Fruit fly (Drosophila melanogaster) whole organism, embryonic: ENCODE data around the gene lili.

ENCODE experiments used
- CG10366 ChIP-seq: fragments of 200-800 bp; sonication (Bioruptor generic); IDR thresholded peaks from 2 replicates; pipeline ENCODE4 v1.3.6; 2022; ENCODE audit warnings: missing biosample characterization, missing genetic modification characterization
- CG10462 ChIP-seq: fragments of 200-800 bp; sonication (Bioruptor generic); optimal IDR thresholded peaks from 2 replicates; lab custom pipeline; 2016; ENCODE audit warnings: missing biosample characterization, missing genetic modification characterization
- CG10543 ChIP-seq: fragments of 200-800 bp; sonication (Bioruptor generic); optimal IDR thresholded peaks from 3 replicates; lab custom pipeline; 2017; ENCODE audit warnings: missing biosample characterization, mild to moderate bottlenecking, missing genetic modification characterization, moderate library complexity
- CG10654 ChIP-seq: fragments of 200-800 bp; sonication (Bioruptor generic); optimal IDR thresholded peaks from 2 replicates; lab custom pipeline; 2016; ENCODE audit warnings: missing biosample characterization, missing genetic modification characterization
- CG11085 ChIP-seq: fragments of 200-800 bp; sonication (Bioruptor generic); IDR thresholded peaks from 2 replicates; pipeline ENCODE4 v1.3.6; 2022; ENCODE audit warnings: missing biosample characterization, missing genetic modification characterization
- CG1233 ChIP-seq: fragments of 200-800 bp; sonication (Bioruptor generic); optimal IDR thresholded peaks from 4 replicates; lab custom pipeline; 2018; ENCODE audit warnings: missing biosample characterization, mild to moderate bottlenecking, missing genetic modification characterization
- CG12942 ChIP-seq: fragments of 200-800 bp; sonication (Bioruptor generic); optimal IDR thresholded peaks from 3 replicates; lab custom pipeline; 2016; ENCODE audit warnings: missing biosample characterization, missing genetic modification characterization
- CG15514 ChIP-seq: fragments of 200-800 bp; sonication (Bioruptor generic); optimal IDR thresholded peaks from 3 replicates; lab custom pipeline; 2017; ENCODE audit warnings: missing biosample characterization, missing genetic modification characterization, mild to moderate bottlenecking, moderate library complexity, missing genetic modification reagents
- CG1602 ChIP-seq: fragments of 200-800 bp; sonication (Bioruptor generic); optimal IDR thresholded peaks from 3 replicates; lab custom pipeline; 2016; ENCODE audit warnings: missing biosample characterization, missing genetic modification characterization
- CG18011 ChIP-seq: fragments of 200-800 bp; sonication (Bioruptor generic); optimal IDR thresholded peaks from 2 replicates; lab custom pipeline; 2017; ENCODE audit warnings: missing biosample characterization, missing genetic modification characterization, mild to moderate bottlenecking, moderate library complexity, missing genotype
- CG18619 ChIP-seq: fragments of 200-800 bp; sonication (Bioruptor generic); optimal IDR thresholded peaks from 3 replicates; lab custom pipeline; 2017; ENCODE audit warnings: missing biosample characterization, mild to moderate bottlenecking, missing genetic modification characterization
- CG2116 ChIP-seq: fragments of 200-800 bp; sonication (Bioruptor generic); optimal IDR thresholded peaks from 3 replicates; lab custom pipeline; 2018; ENCODE audit warnings: missing biosample characterization, mild to moderate bottlenecking, missing genetic modification characterization
- CG30020 ChIP-seq: fragments of 200-800 bp; optimal IDR thresholded peaks from 2 replicates; lab custom pipeline; 2019; ENCODE audit warnings: missing biosample characterization, mild to moderate bottlenecking, missing genetic modification characterization, moderate library complexity
- CG32532 ChIP-seq: fragments of 200-800 bp; sonication (Bioruptor generic); IDR thresholded peaks from 2 replicates; pipeline ENCODE4 v1.3.6; 2022; ENCODE audit warnings: missing biosample characterization, missing genetic modification characterization
- CG33213 ChIP-seq: fragments of 200-800 bp; sonication (Bioruptor generic); optimal IDR thresholded peaks from 3 replicates; lab custom pipeline; 2016; ENCODE audit warnings: missing biosample characterization, missing genetic modification characterization
- CG3726 ChIP-seq: fragments of 200-800 bp; sonication (Bioruptor generic); IDR thresholded peaks from 3 replicates; pipeline ENCODE4, ENCODE4 v1.3.6; 2022; ENCODE audit warnings: missing biosample characterization, missing genetic modification characterization
- CG3847 ChIP-seq: fragments of 200-800 bp; sonication (Bioruptor generic); IDR thresholded peaks from 2 replicates; pipeline ENCODE4 v1.3.6; 2022; ENCODE audit warnings: missing biosample characterization, missing genetic modification characterization
- CG4282 ChIP-seq: fragments of 200-800 bp; sonication (Bioruptor generic); optimal IDR thresholded peaks from 2 replicates; lab custom pipeline; 2016; ENCODE audit warnings: missing biosample characterization, missing genetic modification characterization
- CG5180 ChIP-seq: fragments of 200-800 bp; sonication (Bioruptor generic); optimal IDR thresholded peaks from 3 replicates; lab custom pipeline; 2017; ENCODE audit warnings: missing biosample characterization, missing genetic modification characterization, mild to moderate bottlenecking, moderate library complexity, missing genetic modification reagents
- CG5245 ChIP-seq: fragments of 200-800 bp; sonication (Bioruptor generic); optimal IDR thresholded peaks from 3 replicates; lab custom pipeline; 2016; ENCODE audit warnings: missing biosample characterization, missing genetic modification characterization
- CG7928 ChIP-seq: fragments of 200-800 bp; sonication (Bioruptor generic); optimal IDR thresholded peaks from 2 replicates; lab custom pipeline; 2017; ENCODE audit warnings: missing biosample characterization, mild to moderate bottlenecking, missing genetic modification characterization
- CHES-1-like ChIP-seq: fragments of 200-800 bp; sonication (Bioruptor generic); optimal IDR thresholded peaks from 2 replicates; lab custom pipeline; 2016; ENCODE audit warnings: missing biosample characterization, missing genetic modification characterization
- Dip2 ChIP-seq: fragments of 200-800 bp; sonication (Bioruptor generic); IDR thresholded peaks from 2 replicates; pipeline ENCODE4 v1.3.6; 2022; ENCODE audit warnings: missing biosample characterization, missing genetic modification characterization
- MESR4 ChIP-seq: fragments of 200-800 bp; sonication (Bioruptor generic); optimal IDR thresholded peaks from 2 replicates; lab custom pipeline; 2018; ENCODE audit warnings: missing biosample characterization, mild to moderate bottlenecking, missing genetic modification characterization, moderate library complexity
- Mes4 ChIP-seq: fragments of 200-800 bp; sonication (Bioruptor generic); optimal IDR thresholded peaks from 2 replicates; lab custom pipeline; 2016; ENCODE audit warnings: missing biosample characterization, missing genetic modification characterization
- Myb ChIP-seq: fragments of 200-800 bp; sonication (Bioruptor generic); optimal IDR thresholded peaks from 2 replicates; lab custom pipeline; 2016; ENCODE audit warnings: missing biosample characterization, missing genetic modification characterization
- Six4 ChIP-seq: fragments of 200-800 bp; sonication (Bioruptor generic); optimal IDR thresholded peaks from 2 replicates; lab custom pipeline; 2016; ENCODE audit warnings: missing biosample characterization, missing genetic modification characterization
- Tbp ChIP-seq: fragments of >200 bp; optimal IDR thresholded peaks from 2 replicates; lab custom pipeline; 2018; ENCODE audit warnings: missing biosample characterization, missing genetic modification characterization
- YL-1 ChIP-seq: fragments of 200-800 bp; sonication (Bioruptor generic); optimal IDR thresholded peaks from 3 replicates; lab custom pipeline; 2017; ENCODE audit warnings: missing biosample characterization, mild to moderate bottlenecking, missing genetic modification characterization
- bbx ChIP-seq: fragments of 200-800 bp; sonication (Bioruptor generic); IDR thresholded peaks from 2 replicates; pipeline ENCODE4 v1.3.6; 2022; ENCODE audit warnings: missing biosample characterization, missing genetic modification characterization; ENCODE audit not compliant: partially characterized antibody
- cad ChIP-seq: fragments of >200 bp; optimal IDR thresholded peaks from 2 replicates; lab custom pipeline; 2017; ENCODE audit warnings: missing biosample characterization, missing genetic modification characterization
- crol ChIP-seq: fragments of 200-800 bp; sonication (Bioruptor generic); IDR thresholded peaks from 2 replicates; pipeline ENCODE4 v1.3.6; 2022; ENCODE audit warnings: missing biosample characterization, missing genetic modification characterization
- crp ChIP-seq, 2 experiments: fragments of 200-800 bp; sonication (Bioruptor generic); optimal IDR thresholded peaks; 2 replicates in 1 of 2; 3 replicates in 1 of 2; lab custom pipeline; 2017; ENCODE audit warnings: missing biosample characterization in 2 of 2, missing genetic modification characterization in 2 of 2, mild to moderate bottlenecking in 1 of 2, moderate library complexity in 1 of 2
- ewg ChIP-seq: fragments of 200-800 bp; sonication (Bioruptor generic); optimal IDR thresholded peaks from 3 replicates; lab custom pipeline; 2017; ENCODE audit warnings: mild to moderate bottlenecking, missing biosample characterization, missing genetic modification reagents, missing genetic modification characterization
- lbe ChIP-seq: fragments of 200-800 bp; sonication (Bioruptor generic); optimal IDR thresholded peaks from 2 replicates; lab custom pipeline; 2016; ENCODE audit warnings: missing biosample characterization, mild to moderate bottlenecking, missing genetic modification characterization
- lola ChIP-seq, 3 experiments: fragments of >200 bp in 2 of 3; fragments of 200-800 bp in 1 of 3; sonication (Bioruptor generic) in 1 of 3; optimal IDR thresholded peaks; 2 replicates each; lab custom pipeline; 2017 to 2019; ENCODE audit warnings: missing biosample characterization in 3 of 3, missing genetic modification characterization in 3 of 3, mild to moderate bottlenecking in 1 of 3, moderate library complexity in 1 of 3
- nmo ChIP-seq: fragments of 200-800 bp; sonication (Bioruptor generic); optimal IDR thresholded peaks from 2 replicates; lab custom pipeline; 2018; ENCODE audit warnings: missing biosample characterization, mild to moderate bottlenecking, missing genetic modification characterization, moderate library complexity
- org-1 ChIP-seq: fragments of 200-800 bp; sonication (Bioruptor generic); optimal IDR thresholded peaks from 2 replicates; lab custom pipeline; 2017; ENCODE audit warnings: missing biosample characterization, missing genetic modification characterization
- otp ChIP-seq: fragments of 200-800 bp; sonication (Bioruptor generic); IDR thresholded peaks from 3 replicates; pipeline ENCODE4, ENCODE4 v1.3.6; 2022; ENCODE audit warnings: missing biosample characterization, missing genetic modification characterization
- ro ChIP-seq: fragments of 200-800 bp; sonication (Bioruptor generic); IDR thresholded peaks from 2 replicates; pipeline ENCODE4 v1.3.6; 2022; ENCODE audit warnings: missing biosample characterization, missing genetic modification characterization
- slp2 ChIP-seq: fragments of 200-800 bp; sonication (Bioruptor generic); optimal IDR thresholded peaks from 2 replicates; lab custom pipeline; 2016; ENCODE audit warnings: missing biosample characterization, missing genetic modification characterization
- sqz ChIP-seq: fragments of 200-800 bp; sonication (Bioruptor generic); optimal IDR thresholded peaks from 3 replicates; lab custom pipeline; 2018; ENCODE audit warnings: missing biosample characterization, mild to moderate bottlenecking, missing genetic modification characterization
- ssp ChIP-seq: fragments of 200-800 bp; sonication (Bioruptor generic); IDR thresholded peaks from 2 replicates; pipeline ENCODE4 v1.3.6; 2022; ENCODE audit warnings: missing biosample characterization, missing genetic modification characterization
- tll ChIP-seq, 2 experiments: fragments of 200-800 bp in 1 of 2; fragments of >200 bp in 1 of 2; sonication (Bioruptor generic) in 1 of 2; optimal IDR thresholded peaks; 2 replicates each; lab custom pipeline; 2017 to 2019; ENCODE audit warnings: missing biosample characterization in 2 of 2, missing genetic modification characterization in 2 of 2, mild to moderate bottlenecking in 1 of 2, moderate library complexity in 1 of 2
- ttk ChIP-seq: fragments of 200-800 bp; sonication (Bioruptor generic); IDR thresholded peaks from 2 replicates; pipeline ENCODE4 v2.1.2; 2022; ENCODE audit warnings: missing biosample characterization, missing genetic modification characterization
- usp ChIP-seq: fragments of >200 bp; optimal IDR thresholded peaks from 2 replicates; lab custom pipeline; 2017; ENCODE audit warnings: missing biosample characterization, missing genetic modification characterization
- vfl ChIP-seq: fragments of 200-800 bp; sonication (Bioruptor generic); optimal IDR thresholded peaks from 2 replicates; lab custom pipeline; 2016; ENCODE audit warnings: missing biosample characterization, missing genetic modification characterization
- vnd ChIP-seq: fragments of 200-800 bp; sonication (Bioruptor generic); IDR thresholded peaks from 3 replicates; pipeline ENCODE4 v1.3.6; 2022; ENCODE audit warnings: missing biosample characterization, missing genetic modification characterization; ENCODE audit not compliant: partially characterized antibody
- wor ChIP-seq: fragments of 200-800 bp; sonication (Bioruptor generic); IDR thresholded peaks from 2 replicates; pipeline ENCODE4 v1.3.6; 2022; ENCODE audit warnings: missing biosample characterization, missing genetic modification characterization

The lili gene

dm6 chr3R:24813637-24814301, at the start of gene lili, which contains the start of gene CG34150 (continued):
- peak; percentile 89 for TF ChIP-seq CG2116 (GFP tag; lab: Kevin White, UChicago)
- peak; percentile 54 for TF ChIP-seq CG7928 (GFP tag; lab: Kevin White, UChicago)
- TF ChIP-seq CG30020 (tag; lab: Kevin White, UChicago), result peak; percentile 70
- peak; percentile 29 for TF ChIP-seq slp2
- TF ChIP-seq otp (GFP tag; lab: Robert Waterston, UW), result no peak
- TF ChIP-seq tll (GFP tag; optimal IDR thresholded peaks at IDR 0.05; lab: Kevin White, UChicago), result peak in 1 of 2 experiments; percentile 9
- peak; percentile 80 for TF ChIP-seq CHES-1-like (GFP tag; lab: Kevin White, UChicago)
- TF ChIP-seq ssp (GFP tag; lab: Robert Waterston, UW), result peak; percentile 71
- TF ChIP-seq CG15514, result peak; percentile 79
- no peak for TF ChIP-seq CG4282 (GFP tag; lab: Kevin White, UChicago)
- peak; percentile 65 for TF ChIP-seq MESR4 (GFP tag; lab: Kevin White, UChicago)
- peak; percentile 71 for TF ChIP-seq CG10462
- peak; percentile 77 for TF ChIP-seq Six4 (GFP tag; lab: Kevin White, UChicago)
- TF ChIP-seq ttk (GFP tag; lab: Robert Waterston, UW), result 0 out of 2 replicates have a peak, but pooled peaks have one; percentile 47
- TF ChIP-seq sqz (GFP tag; lab: Kevin White, UChicago), result no peak
- peak; percentile 80 for TF ChIP-seq bbx (GFP tag; lab: Robert Waterston, UW)
- TF ChIP-seq CG18011 (GFP tag; lab: Kevin White, UChicago), result peak; percentile 53
- TF ChIP-seq CG1233, result peak; percentile 64
- peak; percentile 73 for TF ChIP-seq CG5245
- peak; percentile 32 for TF ChIP-seq lbe (GFP tag; lab: Kevin White, UChicago)
- peak; percentile 44 for TF ChIP-seq Myb
- no peak for TF ChIP-seq crol (GFP tag; lab: Robert Waterston, UW)
- peak; percentile 70 for TF ChIP-seq CG1602
- peak; percentile 78 to 94 for TF ChIP-seq crp (GFP tag; optimal IDR thresholded peaks at IDR 0.05; lab: Kevin White, UChicago)
- TF ChIP-seq Dip2 (GFP tag; lab: Robert Waterston, UW), result no peak
- peak; percentile 61 for TF ChIP-seq vnd (GFP tag; lab: Robert Waterston, UW)
- peak; percentile 89 for TF ChIP-seq CG3847 (GFP tag; lab: Robert Waterston, UW)
- TF ChIP-seq Tbp (GFP tag; lab: Kevin White, UChicago), result no peak
- 0 out of 3 replicates have a peak, but pooled peaks have one; percentile 31 for TF ChIP-seq CG3726 (GFP tag; lab: Robert Waterston, UW)
- TF ChIP-seq vfl, result peak; percentile 73
- TF ChIP-seq lola (GFP tag; optimal IDR thresholded peaks at IDR 0.05; lab: Kevin White, UChicago), result peak in 1 of 3 experiments; percentile 74
- TF ChIP-seq CG10366 (GFP tag; lab: Robert Waterston, UW), result peak; percentile 63
- peak; percentile 42 for TF ChIP-seq CG18619
- TF ChIP-seq ro, result 0 out of 2 replicates have a peak, but pooled peaks have one; percentile 39
- TF ChIP-seq CG12942 (GFP tag; lab: Kevin White, UChicago), result peak; percentile 74
- peak; percentile 81 for TF ChIP-seq CG32532 (GFP tag; lab: Robert Waterston, UW)
- peak; percentile 67 for TF ChIP-seq CG10654
- TF ChIP-seq CG11085 (GFP tag; lab: Robert Waterston, UW), result peak; percentile 62
- TF ChIP-seq CG33213 (GFP tag; lab: Kevin White, UChicago), result peak; percentile 54
- no peak for TF ChIP-seq org-1 (GFP tag; lab: Kevin White, UChicago)
- no peak for TF ChIP-seq cad (GFP tag; lab: Kevin White, UChicago)
- TF ChIP-seq nmo (GFP tag; lab: Kevin White, UChicago), result peak; percentile 82
- peak; percentile 71 for TF ChIP-seq CG10543 (GFP tag; lab: Kevin White, UChicago)
- TF ChIP-seq usp, result no peak
- TF ChIP-seq YL-1 (GFP tag; lab: Kevin White, UChicago), result peak; percentile 79
- no peak for TF ChIP-seq CG5180 (GFP tag; lab: Kevin White, UChicago)
- peak; percentile 56 for TF ChIP-seq Mes4
- peak; percentile 51 for TF ChIP-seq ewg (GFP tag; lab: Kevin White, UChicago)
- TF ChIP-seq wor, result 0 out of 2 replicates have a peak, but pooled peaks have one; percentile 26
